Worm (Caenorhabditis elegans): ENCODE data around the gene F22B7.1.

F22B7.1 gene

DNA sequence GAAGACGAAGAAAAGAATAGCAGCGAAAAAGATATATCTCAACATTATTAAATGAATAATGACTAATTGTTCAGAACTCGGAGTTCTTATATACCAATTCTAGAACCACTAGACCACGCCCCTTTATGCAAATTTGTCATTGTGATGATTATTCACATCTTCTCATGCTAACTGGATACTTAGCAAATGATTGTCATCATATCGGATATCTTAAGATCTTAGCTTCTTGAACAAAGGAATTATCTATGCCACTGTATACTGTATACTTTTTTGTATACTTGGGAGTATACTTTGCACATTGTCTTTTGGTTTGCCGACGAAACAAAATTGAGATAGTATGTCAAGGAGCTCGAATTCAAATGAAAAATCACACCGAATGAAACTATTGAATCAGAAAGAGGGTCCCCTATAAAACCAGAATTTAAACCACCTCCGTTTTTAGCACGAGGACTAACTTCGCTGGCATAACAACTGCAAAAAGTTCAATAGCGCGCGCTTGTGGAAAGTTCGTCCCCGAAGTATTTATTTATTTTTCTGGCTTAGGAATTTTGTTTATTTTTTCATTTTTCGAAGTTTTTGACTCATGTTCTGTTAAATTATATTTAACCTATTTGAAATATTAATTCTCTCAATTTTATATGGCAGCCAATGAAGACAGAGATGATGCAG, 35.3 kb downstream of the F22B7.1 start, which contains the start of the genes sdz-1 and vps-33.1 (continued):
- peak; percentile 9 for TF ChIP-seq dsc-1 (tag; optimal IDR thresholded peaks at IDR 0.05)
- TF ChIP-seq lir-3 (tag; optimal IDR thresholded peaks at IDR 0.05; ENCODE audit: poor library complexity) = peak; percentile 74
- no peak for TF ChIP-seq pag-3 (tag; optimal IDR thresholded peaks at IDR 0.05; ENCODE audit: borderline replicate concordance, insufficient read depth)
- peak in 2 of 6 experiments; percentile 1 to 36 for TF ChIP-seq elt-3 (tag; optimal IDR thresholded peaks at IDR 0.05)
- TF ChIP-seq nhr-47 (tag; optimal IDR thresholded peaks at IDR 0.05) = peak; percentile 59
- no peak for TF ChIP-seq hpl-2 (GFP tag; optimal IDR thresholded peaks at IDR 0.05)
- no peak for TF ChIP-seq hlh-4 (tag; optimal IDR thresholded peaks at IDR 0.05)
- TF ChIP-seq nhr-19 (GFP tag; conservative IDR thresholded peaks at IDR 0.05) = 0 out of 2 replicates have a peak, but pooled peaks have one; percentile 17
- TF ChIP-seq snpc-4 (tag; optimal IDR thresholded peaks at IDR 0.05) = peak; percentile 42
- peak; percentile 66 for TF ChIP-seq skn-1 (tag; optimal IDR thresholded peaks at IDR 0.05)
- TF ChIP-seq zip-4 (GFP tag; optimal IDR thresholded peaks at IDR 0.05) = no peak
- TF ChIP-seq lin-13 (GFP tag; optimal IDR thresholded peaks at IDR 0.05) = no peak
- peak in 1 of 2 experiments; percentile 58 for TF ChIP-seq ztf-11 (tag; optimal IDR thresholded peaks at IDR 0.05)
- peak; percentile 70 for TF ChIP-seq C16A3.4 (tag; optimal IDR thresholded peaks at IDR 0.05)
- no peak for TF ChIP-seq sup-37 (GFP tag; optimal IDR thresholded peaks at IDR 0.05)
- TF ChIP-seq unc-30 (tag; optimal IDR thresholded peaks at IDR 0.05) = no peak
- TF ChIP-seq swsn-7 (tag; optimal IDR thresholded peaks at IDR 0.05) = no peak
- no peak for TF ChIP-seq C34B4.2 (tag; optimal IDR thresholded peaks at IDR 0.05)
- TF ChIP-seq mab-9 (GFP tag; IDR thresholded peaks at IDR 0.05) = no peak
- TF ChIP-seq irx-1 (tag; optimal IDR thresholded peaks at IDR 0.05) = no peak
- no peak for TF ChIP-seq grh-1 (GFP tag; IDR thresholded peaks at IDR 0.05)
- TF ChIP-seq egl-13 (tag; optimal IDR thresholded peaks at IDR 0.05) = peak; percentile 14
- TF ChIP-seq pax-3 (tag; optimal IDR thresholded peaks at IDR 0.05) = no peak
- TF ChIP-seq lin-39 (tag; optimal IDR thresholded peaks at IDR 0.05) = no peak
- TF ChIP-seq ets-5 (GFP tag; IDR thresholded peaks at IDR 0.05) = no peak
- no peak for TF ChIP-seq fkh-8 (tag; optimal IDR thresholded peaks at IDR 0.05)
- TF ChIP-seq lin-15B (tag; optimal IDR thresholded peaks at IDR 0.05) = peak; percentile 44
- peak; percentile 33 for TF ChIP-seq isw-1 (GFP tag; IDR thresholded peaks at IDR 0.05)
- no peak for TF ChIP-seq sox-4 (tag; optimal IDR thresholded peaks at IDR 0.05)
- TF ChIP-seq zag-1 (tag; optimal IDR thresholded peaks at IDR 0.05) = no peak
- TF ChIP-seq vab-15 (tag; optimal IDR thresholded peaks at IDR 0.05) = no peak
- no peak for TF ChIP-seq ces-1 (GFP tag; optimal IDR thresholded peaks at IDR 0.05)
- no peak for TF ChIP-seq fkh-10 (GFP tag; optimal IDR thresholded peaks at IDR 0.05)
- no peak for TF ChIP-seq aly-2 (tag; optimal IDR thresholded peaks at IDR 0.05)
- TF ChIP-seq mdl-1 (tag; optimal IDR thresholded peaks at IDR 0.05) = peak in 1 of 2 experiments; percentile 58
- peak; percentile 55 for TF ChIP-seq tbx-2 (tag; optimal IDR thresholded peaks at IDR 0.05)
- no peak for TF ChIP-seq nhr-84 (tag; optimal IDR thresholded peaks at IDR 0.05)
- TF ChIP-seq lin-35 (GFP tag; optimal IDR thresholded peaks at IDR 0.05) = peak; percentile 91 to 94
- TF ChIP-seq nhr-76 (tag; optimal IDR thresholded peaks at IDR 0.05) = no peak
- peak; percentile 10 for TF ChIP-seq fkh-4 (tag; optimal IDR thresholded peaks at IDR 0.05; ENCODE audit: borderline replicate concordance)
- TF ChIP-seq nhr-90 (tag; optimal IDR thresholded peaks at IDR 0.05; ENCODE audit: poor library complexity) = peak; percentile 46
- peak; percentile 49 for TF ChIP-seq lin-14 (GFP tag; optimal IDR thresholded peaks at IDR 0.05)
- no peak for TF ChIP-seq efl-3 (GFP tag; optimal IDR thresholded peaks at IDR 0.05)
- no peak for TF ChIP-seq nhr-11 (tag; optimal IDR thresholded peaks at IDR 0.05)
- TF ChIP-seq mep-1 (tag; optimal IDR thresholded peaks at IDR 0.05) = no peak
- no peak for TF ChIP-seq alr-1 (tag; optimal IDR thresholded peaks at IDR 0.05; ENCODE audit: borderline replicate concordance)
- no peak for TF ChIP-seq jun-1 (tag; optimal IDR thresholded peaks at IDR 0.05)
- TF ChIP-seq hlh-17 (GFP tag; optimal IDR thresholded peaks at IDR 0.05; ENCODE audit: borderline replicate concordance) = no peak
- no peak for TF ChIP-seq C04F5.9 (tag; optimal IDR thresholded peaks at IDR 0.05)
- no peak for TF ChIP-seq unc-86 (tag; optimal IDR thresholded peaks at IDR 0.05)
- TF ChIP-seq nhr-28 (tag; optimal IDR thresholded peaks at IDR 0.05) = no peak

All from whole organism, L1 larva.